Fruit fly (Drosophila melanogaster): ENCODE results near the gene CG18745.

CG18745 gene

dm6 chr3R:7749993-7750392 is 35.9 kb downstream of the CG18745 start, which contains the start of gene pyd3 (continued):
- TF ChIP-seq run (tag; optimal IDR thresholded peaks at IDR 0.05) (no peak), lab (GFP tag; optimal IDR thresholded peaks at IDR 0.05) (peak; percentile 8), CG15269 (tag; optimal IDR thresholded peaks at IDR 0.05) (peak; percentile 16), CG32532 (GFP tag; IDR thresholded peaks at IDR 0.05) (peak; percentile 35; the same call in 1 of the 2 replicates), CG8388 (GFP tag; optimal IDR thresholded peaks at IDR 0.05) (peak; percentile 19), HLH4C (GFP tag; IDR thresholded peaks at IDR 0.05; ENCODE audit: partially characterized antibody) (no peak), ase (GFP tag; IDR thresholded peaks at IDR 0.05) (no peak), CG2678 (tag; optimal IDR thresholded peaks at IDR 0.05) (peak; percentile 50), dmrt99B (tag; optimal IDR thresholded peaks at IDR 0.05) (peak; percentile 27), Fer3 (tag; optimal IDR thresholded peaks at IDR 0.05) (peak; percentile 17), Sox102F (GFP tag; optimal IDR thresholded peaks at IDR 0.05) (peak; percentile 29), CG13424 (tag; optimal IDR thresholded peaks at IDR 0.05) (peak; percentile 15), trem (tag; optimal IDR thresholded peaks at IDR 0.05) (peak; percentile 4), row (GFP tag; IDR thresholded peaks at IDR 0.05) (peak; percentile 72), Ada2b (GFP tag; IDR thresholded peaks at IDR 0.05) (peak; percentile 16; the same call in 1 of the 2 replicates), tgo (GFP tag; IDR thresholded peaks at IDR 0.05) (peak; percentile 33; the same call in 1 of the 3 replicates), Meics (GFP tag; optimal IDR thresholded peaks at IDR 0.05) (peak; percentile 21), D19A (tag; optimal IDR thresholded peaks at IDR 0.05) (peak; percentile 53), CG2202 (tag; optimal IDR thresholded peaks at IDR 0.05) (no peak), CG10543 (GFP tag; optimal IDR thresholded peaks at IDR 0.05) (no peak), stwl (tag; optimal IDR thresholded peaks at IDR 0.05) (peak; percentile 31), CG6689 (GFP tag; IDR thresholded peaks at IDR 0.05) (0 out of 2 replicates have a peak, but pooled peaks have one; percentile 26), Rfx (GFP tag; IDR thresholded peaks at IDR 0.05) (peak; percentile 41; the same call in 1 of the 2 replicates), Trl (optimal IDR thresholded peaks at IDR 0.05) (peak; percentile 70 to 73), Trl (GFP tag; optimal IDR thresholded peaks at IDR 0.05) (no peak), ranshi (GFP tag; IDR thresholded peaks at IDR 0.05) (peak; percentile 25; the same call in 1 of the 2 replicates), gem (tag; optimal IDR thresholded peaks at IDR 0.05) (peak; percentile 65), Jarid2 (GFP tag; optimal IDR thresholded peaks at IDR 0.05) (peak; percentile 49), CG13287 (GFP tag; IDR thresholded peaks at IDR 0.05; ENCODE audit: partially characterized antibody) (0 out of 2 replicates have a peak, but pooled peaks have one; percentile 16), onecut (GFP tag; IDR thresholded peaks at IDR 0.05) (no peak; the same call in 1 of the 2 replicates), grau (tag; optimal IDR thresholded peaks at IDR 0.05) (peak; percentile 56), zfh1 (GFP tag; IDR thresholded peaks at IDR 0.05) (peak; percentile 35; the same call in 1 of the 3 replicates), CG11696 (GFP tag; IDR thresholded peaks at IDR 0.05) (peak; percentile 98), Sox100B (GFP tag; optimal IDR thresholded peaks at IDR 0.05) (peak; percentile 20), CG9932 (GFP tag; IDR thresholded peaks at IDR 0.05) (0 out of 2 replicates have a peak, but pooled peaks have one; percentile 9), CG17912 (GFP tag; optimal IDR thresholded peaks at IDR 0.05) (no peak), luna (GFP tag; optimal IDR thresholded peaks at IDR 0.05) (no peak), CG13123 (GFP tag; optimal IDR thresholded peaks at IDR 0.05) (no peak), CG8944 (GFP tag; optimal IDR thresholded peaks at IDR 0.05) (no peak)

dm6 chr3R:7739463-7739862 is 46.5 kb downstream of the CG18745 start, which contains the start of gene CG43254:
Gene CG43254 (minus strand): TSS chr3R:7739563.
- no peak for TF ChIP-seq CG12299 (tag; optimal IDR thresholded peaks at IDR 0.05)
- no peak for TF ChIP-seq Stat92E (GFP tag; optimal IDR thresholded peaks at IDR 0.05)
- TF ChIP-seq CG4820 (GFP tag; optimal IDR thresholded peaks at IDR 0.05): no peak
- TF ChIP-seq nau (GFP tag; optimal IDR thresholded peaks at IDR 0.05): no peak
- TF ChIP-seq corto (GFP tag; optimal IDR thresholded peaks at IDR 0.05): no peak
- no peak for TF ChIP-seq Rx (GFP tag; IDR thresholded peaks at IDR 0.05)
